Worm (Caenorhabditis elegans) whole organism, late embryonic: Measurements from ENCODE around the gene F59A6.4.

Experiments
- C08G9.2 ChIP-seq: sonication (generic microtip); optimal IDR thresholded peaks from 2 replicates; lab custom pipeline; 2016; ENCODE audit warnings: mild to moderate bottlenecking, missing genetic modification characterization, moderate library complexity, missing compliant biosample characterization
- F13H6.1 ChIP-seq: sonication (generic microtip); optimal IDR thresholded peaks from 2 replicates; lab custom pipeline; 2016; ENCODE audit warnings: missing genetic modification characterization, missing compliant biosample characterization
- K02D7.2 ChIP-seq: sonication (generic microtip); optimal IDR thresholded peaks from 2 replicates; lab custom pipeline; 2017; ENCODE audit warnings: mild to moderate bottlenecking, missing genetic modification characterization, missing compliant biosample characterization
- K09A11.1 ChIP-seq: sonication (generic microtip); optimal IDR thresholded peaks from 2 replicates; lab custom pipeline; 2017; ENCODE audit warnings: antibody characterized with exemption, mild to moderate bottlenecking, missing genetic modification characterization, missing compliant biosample characterization; ENCODE audit not compliant: insufficient read depth
- T23F11.4 ChIP-seq: fragments of 200-800 bp; sonication (Bioruptor generic); optimal IDR thresholded peaks from 2 replicates; lab custom pipeline; 2018; ENCODE audit warnings: mild to moderate bottlenecking, missing genetic modification characterization, missing compliant biosample characterization
- ama-1 ChIP-seq: fragments of 150-350 bp; optimal IDR thresholded peaks from 2 replicates; lab custom pipeline; 2014
- ceh-14 ChIP-seq: sonication (generic microtip); optimal IDR thresholded peaks from 2 replicates; lab custom pipeline; 2016; ENCODE audit warnings: missing genotype, missing genetic modification characterization, missing compliant biosample characterization
- ceh-18 ChIP-seq: sonication (generic microtip); optimal IDR thresholded peaks from 2 replicates; lab custom pipeline; 2016; ENCODE audit warnings: missing genetic modification characterization, missing compliant biosample characterization
- ceh-2 ChIP-seq: sonication (generic microtip); optimal IDR thresholded peaks from 2 replicates; lab custom pipeline; 2016; ENCODE audit warnings: missing genotype, missing genetic modification characterization, missing compliant biosample characterization
- ceh-22 ChIP-seq: sonication (generic microtip); optimal IDR thresholded peaks from 2 replicates; lab custom pipeline; 2017; ENCODE audit warnings: missing biosample characterization, missing genetic modification characterization
- ceh-24 ChIP-seq: sonication (generic microtip); optimal IDR thresholded peaks from 2 replicates; lab custom pipeline; 2016; ENCODE audit warnings: mild to moderate bottlenecking, missing genetic modification characterization, missing compliant biosample characterization
- ceh-31 ChIP-seq: sonication (generic microtip); optimal IDR thresholded peaks from 2 replicates; lab custom pipeline; 2016; ENCODE audit warnings: missing genetic modification characterization, missing compliant biosample characterization
- ceh-34 ChIP-seq: sonication (generic microtip); optimal IDR thresholded peaks from 2 replicates; lab custom pipeline; 2016; ENCODE audit warnings: mild to moderate bottlenecking, missing genetic modification characterization, missing compliant biosample characterization
- ceh-48 ChIP-seq: sonication (generic microtip); optimal IDR thresholded peaks from 2 replicates; lab custom pipeline; 2016; ENCODE audit warnings: missing genetic modification characterization, inconsistent platforms, missing compliant biosample characterization
- elt-2 ChIP-seq: sonication (generic microtip); optimal IDR thresholded peaks from 2 replicates; lab custom pipeline; 2016; ENCODE audit warnings: missing genetic modification reagents, missing genetic modification characterization, missing compliant biosample characterization
- ets-4 ChIP-seq: sonication (generic microtip); optimal IDR thresholded peaks from 2 replicates; lab custom pipeline; 2016; ENCODE audit warnings: missing genetic modification characterization, missing compliant biosample characterization
- eyg-1 ChIP-seq: sonication (generic microtip); optimal IDR thresholded peaks from 2 replicates; lab custom pipeline; 2016; ENCODE audit warnings: missing genotype, missing genetic modification characterization, missing compliant biosample characterization
- fax-1 ChIP-seq: sonication (generic microtip); optimal IDR thresholded peaks from 2 replicates; lab custom pipeline; 2016; ENCODE audit warnings: missing genotype, missing genetic modification characterization, missing compliant biosample characterization
- fkh-10 ChIP-seq: fragments of 150-350 bp; optimal IDR thresholded peaks from 2 replicates; lab custom pipeline; 2014; ENCODE audit warnings: missing biosample characterization, missing genetic modification reagents, missing genetic modification characterization
- fkh-6 ChIP-seq: sonication (generic microtip); optimal IDR thresholded peaks from 2 replicates; lab custom pipeline; 2016; ENCODE audit warnings: missing genetic modification characterization, missing compliant biosample characterization
- hlh-13 ChIP-seq: fragments of 200-800 bp; sonication (Bioruptor generic); optimal IDR thresholded peaks from 2 replicates; lab custom pipeline; 2018; ENCODE audit warnings: mild to moderate bottlenecking, missing genetic modification characterization, missing compliant biosample characterization
- hlh-6 ChIP-seq: sonication (generic microtip); optimal IDR thresholded peaks from 2 replicates; lab custom pipeline; 2016; ENCODE audit warnings: missing genotype, missing genetic modification characterization, missing compliant biosample characterization
- lin-11 ChIP-seq: fragments of 200-800 bp; sonication (Bioruptor generic); optimal IDR thresholded peaks from 2 replicates; lab custom pipeline; 2018; ENCODE audit warnings: mild to moderate bottlenecking, missing genetic modification characterization, missing compliant biosample characterization
- madf-2 ChIP-seq: sonication (generic microtip); optimal IDR thresholded peaks from 2 replicates; lab custom pipeline; 2017; ENCODE audit warnings: missing genetic modification characterization, missing compliant biosample characterization
- nfya-1 ChIP-seq: sonication (generic microtip); optimal IDR thresholded peaks from 2 replicates; lab custom pipeline; 2017; ENCODE audit warnings: missing genetic modification characterization, mild to moderate bottlenecking, missing compliant biosample characterization, antibody characterized with exemption, moderate library complexity
- pat-9 ChIP-seq: fragments of 200-800 bp; sonication (Bioruptor generic); optimal IDR thresholded peaks from 2 replicates; lab custom pipeline; 2018; ENCODE audit warnings: mild to moderate bottlenecking, missing genetic modification characterization, moderate library complexity, missing compliant biosample characterization
- pax-1 ChIP-seq: fragments of 150-350 bp; optimal IDR thresholded peaks from 2 replicates; lab custom pipeline; 2014; ENCODE audit warnings: missing biosample characterization, missing genetic modification characterization
- pha-4 ChIP-seq: fragments of 150-350 bp; optimal IDR thresholded peaks from 2 replicates; lab custom pipeline; 2018; ENCODE audit warnings: missing biosample characterization, missing genetic modification reagents, missing genetic modification characterization
- pros-1 ChIP-seq: fragments of 150-350 bp; optimal IDR thresholded peaks from 2 replicates; lab custom pipeline; 2014; ENCODE audit warnings: missing biosample characterization, missing genetic modification reagents, missing genetic modification characterization
- rnt-1 ChIP-seq: sonication (generic microtip); optimal IDR thresholded peaks from 2 replicates; lab custom pipeline; 2016; ENCODE audit warnings: missing genetic modification characterization, missing compliant biosample characterization
- sox-4 ChIP-seq: sonication (generic microtip); optimal IDR thresholded peaks from 2 replicates; lab custom pipeline; 2017; ENCODE audit warnings: mild to moderate bottlenecking, missing genetic modification characterization, inconsistent platforms, missing compliant biosample characterization
- tbx-2 ChIP-seq: sonication (generic microtip); optimal IDR thresholded peaks from 2 replicates; lab custom pipeline; 2016; ENCODE audit warnings: missing genetic modification characterization, missing compliant biosample characterization
- unc-42 ChIP-seq: sonication (generic microtip); optimal IDR thresholded peaks from 2 replicates; lab custom pipeline; 2016; ENCODE audit warnings: missing genotype, missing genetic modification characterization, missing compliant biosample characterization
- zip-5 ChIP-seq: sonication (generic microtip); optimal IDR thresholded peaks from 2 replicates; lab custom pipeline; 2016; ENCODE audit warnings: missing genetic modification characterization, missing compliant biosample characterization

F59A6.4 gene

ce11 chrII:5016977-5017585, 12.2 kb downstream of the F59A6.4 start:
- TF ChIP-seq F13H6.1 (tag; lab: Kevin White, UChicago), result peak; percentile 25
- peak; percentile 24 for TF ChIP-seq C08G9.2
- no peak for TF ChIP-seq ceh-2 (tag; lab: Kevin White, UChicago)
- TF ChIP-seq ceh-48, result peak; percentile 55
- TF ChIP-seq nfya-1 (tag; lab: Kevin White, UChicago), result peak; percentile 69
- peak; percentile 47 for TF ChIP-seq sox-4
- no peak for TF ChIP-seq fkh-10 (GFP tag; lab: Kevin White, UChicago)
- peak; percentile 27 for TF ChIP-seq ceh-34 (tag; lab: Kevin White, UChicago)
- no peak for TF ChIP-seq hlh-13 (GFP tag; lab: Kevin White, UChicago)
- peak; percentile 36 for TF ChIP-seq madf-2 (tag; lab: Kevin White, UChicago)
- no peak for TF ChIP-seq K09A11.1
- no peak for TF ChIP-seq pros-1
- TF ChIP-seq hlh-6, result peak; percentile 16
- no peak for TF ChIP-seq T23F11.4 (GFP tag; lab: Kevin White, UChicago)
- TF ChIP-seq ets-4 (tag; lab: Kevin White, UChicago), result peak; percentile 20
- peak; percentile 79 for TF ChIP-seq ceh-31 (tag; lab: Kevin White, UChicago)
- peak; percentile 31 for TF ChIP-seq ceh-14 (tag; lab: Kevin White, UChicago)
- TF ChIP-seq pax-1 (tag; lab: Kevin White, UChicago), result no peak
- peak; percentile 80 for TF ChIP-seq unc-42
- no peak for TF ChIP-seq ceh-24 (tag; lab: Kevin White, UChicago)
- no peak for TF ChIP-seq fkh-6
- peak; percentile 54 for TF ChIP-seq tbx-2 (tag; lab: Kevin White, UChicago)
- TF ChIP-seq elt-2, result no peak
- peak; percentile 47 for TF ChIP-seq ceh-18 (tag; lab: Kevin White, UChicago)
- no peak for TF ChIP-seq zip-5 (tag; lab: Kevin White, UChicago)

ce11 chrII:5018578-5018977, 13.7 kb downstream of the F59A6.4 start:
- no peak for TF ChIP-seq K02D7.2 (tag; lab: Kevin White, UChicago)
- no peak for TF ChIP-seq ama-1 (lab: Kevin White, UChicago)
- no peak for TF ChIP-seq lin-11 (tag; lab: Kevin White, UChicago)
- no peak for TF ChIP-seq ceh-2 (tag; lab: Kevin White, UChicago)
- TF ChIP-seq fax-1 (tag; lab: Kevin White, UChicago), result no peak
- no peak for TF ChIP-seq zip-5 (tag; lab: Kevin White, UChicago)
- no peak for TF ChIP-seq elt-2

- no peak for TF ChIP-seq ceh-18 (tag; lab: Kevin White, UChicago)
- TF ChIP-seq elt-2, result peak; percentile 93
- TF ChIP-seq pha-4 (tag; lab: Kevin White, UChicago), result no peak
These were observed 14.7 kb downstream of the F59A6.4 start for ce11 chrII:5019389-5020108.

- TF ChIP-seq K09A11.1 (no peak), elt-2 (peak; percentile 74)
- TF ChIP-seq, all 69 proteins: peak for 1
These were observed 15.7 kb downstream of the F59A6.4 start for ce11 chrII:5020513-5021081.

- TF ChIP-seq rnt-1 (tag; lab: Kevin White, UChicago) (no peak), pax-1 (tag; lab: Kevin White, UChicago) (no peak), ceh-22 (no peak), pat-9 (tag; lab: Kevin White, UChicago) (no peak), ama-1 (lab: Kevin White, UChicago) (no peak), eyg-1 (tag; lab: Kevin White, UChicago) (no peak), ceh-34 (tag; lab: Kevin White, UChicago) (no peak)
These were observed 16.6 kb downstream of the F59A6.4 start for ce11 chrII:5021518-5021917.
